Worm (Caenorhabditis elegans) whole organism, L4/young adult: ENCODE results near the gene nas-3.

Experiments
- W03F9.2 ChIP-seq: fragments of 150-350 bp; optimal IDR thresholded peaks from 2 replicates; lab custom pipeline; 2014; ENCODE audit warnings: missing biosample characterization, missing genetic modification characterization
- dao-5 ChIP-seq: sonication (generic microtip); optimal IDR thresholded peaks from 2 replicates; lab custom pipeline; 2016; ENCODE audit warnings: missing genotype, missing genetic modification characterization, moderate library complexity, missing compliant biosample characterization
- him-1 ChIP-seq: sonication (generic microtip); optimal IDR thresholded peaks from 2 replicates; lab custom pipeline; 2016; ENCODE audit warnings: missing genotype, missing genetic modification reagents, missing genetic modification characterization, missing compliant biosample characterization

DNA sequence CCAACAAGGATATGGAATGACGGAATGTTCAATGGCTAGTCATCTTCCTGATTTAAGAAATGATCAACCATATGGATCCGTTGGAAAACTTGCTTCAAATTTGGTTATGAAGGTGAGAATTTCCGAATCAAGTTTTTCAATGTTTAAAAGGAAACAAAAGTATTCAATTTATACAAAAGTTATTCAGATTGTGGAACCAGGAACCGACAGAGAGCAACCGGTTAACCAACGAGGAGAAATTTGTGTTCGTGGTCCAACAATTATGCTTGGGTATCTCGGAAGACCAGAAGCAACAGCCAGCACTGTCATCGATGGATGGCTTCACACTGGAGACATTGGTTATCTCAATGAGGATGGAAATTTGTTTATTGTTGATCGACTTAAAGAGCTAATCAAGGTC lies 31.6 kb downstream of the nas-3 start:
- TF ChIP-seq W03F9.2 (tag; lab: Kevin White, UChicago) (no peak), him-1 (no peak), dao-5 (tag; lab: Kevin White, UChicago) (no peak)
